Fruit fly (Drosophila melanogaster): Measurements from ENCODE around the gene twy.
A peak's percentile ranks its signal among the peaks of the same experiment; 100 is the strongest.

Gene twy

DNA sequence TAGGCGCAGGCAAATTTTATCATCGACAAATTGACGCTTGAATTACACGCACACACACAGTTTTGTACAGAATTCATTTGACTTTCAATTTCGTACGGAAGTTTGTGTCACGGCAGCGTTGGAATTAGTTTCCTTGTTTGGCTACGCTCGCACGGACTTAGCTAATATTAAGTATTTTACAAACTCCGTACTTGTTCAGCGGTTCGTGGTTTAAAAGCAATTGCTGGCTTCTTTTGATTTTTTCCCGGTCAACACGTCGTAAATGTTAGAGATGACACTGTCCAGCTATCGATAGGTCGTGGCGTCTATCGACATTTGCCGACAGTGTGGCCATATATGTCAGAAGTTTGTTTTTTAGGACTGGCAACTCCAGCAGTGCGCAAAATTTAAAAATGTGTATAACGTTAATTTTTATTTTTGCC lies 40.2 kb upstream of the twy start, which contains the start of gene CycA (continued):
- TF ChIP-seq kni (GFP tag; optimal IDR thresholded peaks at IDR 0.05), result no peak
- TF ChIP-seq CG7372 (GFP tag; IDR thresholded peaks at IDR 0.05), result no peak
- peak; percentile 5 for TF ChIP-seq shn (GFP tag; optimal IDR thresholded peaks at IDR 0.05)
- TF ChIP-seq CG17359 (tag; optimal IDR thresholded peaks at IDR 0.05), result no peak
- TF ChIP-seq exex (tag; optimal IDR thresholded peaks at IDR 0.05), result no peak
- TF ChIP-seq CG11560 (tag; IDR thresholded peaks at IDR 0.05), result no peak
- TF ChIP-seq tll (GFP tag; optimal IDR thresholded peaks at IDR 0.05), result peak in 1 of 2 experiments; percentile 82
- TF ChIP-seq cato (GFP tag; optimal IDR thresholded peaks at IDR 0.05; ENCODE audit: borderline replicate concordance), result no peak
- TF ChIP-seq sens (GFP tag), result peak; percentile 81
- TF ChIP-seq HLH54F (GFP tag; optimal IDR thresholded peaks at IDR 0.05), result no peak
- TF ChIP-seq CG12659 (GFP tag; optimal IDR thresholded peaks at IDR 0.05), result peak; percentile 52
- peak; percentile 61; the same call in 1 of the 3 replicates for TF ChIP-seq CG7963 (GFP tag; IDR thresholded peaks at IDR 0.05; ENCODE audit: partially characterized antibody)
- TF ChIP-seq sens-2 (GFP tag; IDR thresholded peaks at IDR 0.05), result no peak
- no peak for TF ChIP-seq salm (tag; optimal IDR thresholded peaks at IDR 0.05)
- no peak for TF ChIP-seq CG10366 (GFP tag; IDR thresholded peaks at IDR 0.05)
- no peak for TF ChIP-seq Hr39 (optimal IDR thresholded peaks at IDR 0.05)
- TF ChIP-seq chn (GFP tag; optimal IDR thresholded peaks at IDR 0.05), result no peak
- TF ChIP-seq en (GFP tag; optimal IDR thresholded peaks at IDR 0.05), result no peak
- TF ChIP-seq CG14014 (GFP tag; IDR thresholded peaks at IDR 0.05), result no peak
- TF ChIP-seq crol (GFP tag; IDR thresholded peaks at IDR 0.05), result no peak
- peak; percentile 41 for TF ChIP-seq Abd-B (GFP tag; optimal IDR thresholded peaks at IDR 0.05)
- no peak for TF ChIP-seq dati (GFP tag; IDR thresholded peaks at IDR 0.05)
- no peak for TF ChIP-seq tx (GFP tag; optimal IDR thresholded peaks at IDR 0.05)
- TF ChIP-seq nau (GFP tag; optimal IDR thresholded peaks at IDR 0.05), result no peak
- TF ChIP-seq ash1 (GFP tag; optimal IDR thresholded peaks at IDR 0.05), result no peak
- TF ChIP-seq CG6854 (GFP tag; optimal IDR thresholded peaks at IDR 0.05), result no peak
- TF ChIP-seq CG32767 (GFP tag; IDR thresholded peaks at IDR 0.05), result no peak
- no peak for TF ChIP-seq nerfin-1 (tag; optimal IDR thresholded peaks at IDR 0.05)
- no peak for TF ChIP-seq CG2678 (tag; optimal IDR thresholded peaks at IDR 0.05)
- TF ChIP-seq vvl (GFP tag; IDR thresholded peaks at IDR 0.05), result no peak
- TF ChIP-seq NC2α (GFP tag; optimal IDR thresholded peaks at IDR 0.05), result no peak
- TF ChIP-seq Pdp1 (GFP tag; optimal IDR thresholded peaks at IDR 0.05), result no peak
- no peak for TF ChIP-seq CG8478 (optimal IDR thresholded peaks at IDR 0.05)
- TF ChIP-seq Mes4 (GFP tag; optimal IDR thresholded peaks at IDR 0.05), result no peak
- TF ChIP-seq sd (tag; optimal IDR thresholded peaks at IDR 0.05), result no peak
- TF ChIP-seq NC2β (GFP tag; optimal IDR thresholded peaks at IDR 0.05), result no peak
- TF ChIP-seq Usf (GFP tag; optimal IDR thresholded peaks at IDR 0.05), result no peak
- TF ChIP-seq CG4328 (GFP tag; optimal IDR thresholded peaks at IDR 0.05), result no peak
- TF ChIP-seq jumu (GFP tag; optimal IDR thresholded peaks at IDR 0.05), result no peak
- TF ChIP-seq hth (optimal IDR thresholded peaks at IDR 0.05), result no peak
- TF ChIP-seq Hr51 (GFP tag; optimal IDR thresholded peaks at IDR 0.05), result peak in 1 of 2 experiments; percentile 41
- TF ChIP-seq CG7786 (GFP tag; optimal IDR thresholded peaks at IDR 0.05), result no peak
- TF ChIP-seq CG6689 (GFP tag; IDR thresholded peaks at IDR 0.05), result no peak
- TF ChIP-seq CG31365 (tag; optimal IDR thresholded peaks at IDR 0.05), result no peak
- TF ChIP-seq Kr (GFP tag; optimal IDR thresholded peaks at IDR 0.05), result no peak
- no peak for TF ChIP-seq Ptx1 (GFP tag; IDR thresholded peaks at IDR 0.05)
- TF ChIP-seq eyg (GFP tag; optimal IDR thresholded peaks at IDR 0.05), result no peak
- TF ChIP-seq CG4707 (GFP tag; optimal IDR thresholded peaks at IDR 0.05), result no peak
- no peak for TF ChIP-seq CG12236 (GFP tag; optimal IDR thresholded peaks at IDR 0.05)
- TF ChIP-seq E2f2 (GFP tag; IDR thresholded peaks at IDR 0.05), result peak; percentile 100
- TF ChIP-seq CG6654 (GFP tag; optimal IDR thresholded peaks at IDR 0.05), result no peak
- no peak for TF ChIP-seq Hand (GFP tag; optimal IDR thresholded peaks at IDR 0.05)
- no peak for TF ChIP-seq gem (tag; optimal IDR thresholded peaks at IDR 0.05)
